Worm (Caenorhabditis elegans) whole organism, midembryonic: Measurements from ENCODE around the gene tpk-1.

Experiments used
- flt-1 ChIP-seq: fragments of 200-800 bp; sonication (Bioruptor generic); IDR thresholded peaks from 2 replicates; pipeline ENCODE4 v1.3.6; 2022; ENCODE audit warnings: missing genetic modification characterization, missing compliant biosample characterization
- ref-1 ChIP-seq: fragments of 200-800 bp; sonication (Bioruptor generic); conservative IDR thresholded peaks from 2 replicates; pipeline ENCODE4 v1.3.6; 2022; ENCODE audit warnings: missing genetic modification reagents, missing genetic modification characterization, missing compliant biosample characterization

DNA sequence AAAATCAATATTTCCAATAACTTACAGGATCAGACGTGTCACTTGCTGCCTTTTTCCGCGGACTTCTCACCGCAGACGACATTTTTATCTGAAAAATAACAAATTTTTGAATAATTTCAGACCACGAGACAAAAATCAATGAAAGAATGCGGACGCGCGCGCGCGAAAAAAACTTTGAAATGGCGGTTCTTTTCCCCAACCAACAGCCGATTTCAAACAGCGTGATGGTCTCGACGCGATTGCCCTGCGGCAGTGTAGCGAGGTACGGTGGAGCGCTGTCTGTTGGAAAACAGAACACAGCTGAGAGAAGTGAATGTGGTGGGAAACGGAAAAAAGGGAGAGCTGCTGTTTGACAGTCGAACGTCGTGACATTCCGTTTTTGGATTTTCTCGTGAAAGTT, 7.9 kb upstream of the tpk-1 start, which contains the start of gene lin-9:
- TF ChIP-seq ref-1 = no peak
- peak; percentile 32; the same call in 1 of the 2 replicates for TF ChIP-seq flt-1 (GFP tag; lab: Robert Waterston, UW)
